Fruit fly (Drosophila melanogaster): Measurements from ENCODE around the gene comm2.

The comm2 gene

dm6 chr3L:15690711-15691591 is 8.7 kb downstream of the comm2 start (continued):
- TF ChIP-seq CG13123 (GFP tag; optimal IDR thresholded peaks at IDR 0.05): no peak
- TF ChIP-seq usp (GFP tag; optimal IDR thresholded peaks at IDR 0.05): no peak
- peak; percentile 50 for TF ChIP-seq Fer3 (tag; optimal IDR thresholded peaks at IDR 0.05)
- no peak for TF ChIP-seq CG7987 (GFP tag; optimal IDR thresholded peaks at IDR 0.05)
- TF ChIP-seq her (GFP tag; optimal IDR thresholded peaks at IDR 0.05): no peak
- no peak for TF ChIP-seq Xbp1 (GFP tag; optimal IDR thresholded peaks at IDR 0.05)
- no peak for TF ChIP-seq CG3847 (GFP tag; IDR thresholded peaks at IDR 0.05)
- no peak for TF ChIP-seq CG15073 (GFP tag; optimal IDR thresholded peaks at IDR 0.05)
- TF ChIP-seq sd (tag; optimal IDR thresholded peaks at IDR 0.05): peak; percentile 51
- TF ChIP-seq PHDP (tag; optimal IDR thresholded peaks at IDR 0.05): peak; percentile 54
- no peak for TF ChIP-seq tna (GFP tag; IDR thresholded peaks at IDR 0.05; ENCODE audit: partially characterized antibody)
- TF ChIP-seq gsb-n (tag; optimal IDR thresholded peaks at IDR 0.05): peak; percentile 31
- TF ChIP-seq CG17186 (GFP tag; optimal IDR thresholded peaks at IDR 0.05): no peak
- TF ChIP-seq oc (tag; optimal IDR thresholded peaks at IDR 0.05): no peak
- TF ChIP-seq CG1233 (GFP tag; optimal IDR thresholded peaks at IDR 0.05): peak; percentile 60
- TF ChIP-seq CG14014 (GFP tag; IDR thresholded peaks at IDR 0.05): peak; percentile 44; the same call in 1 of the 2 replicates
- TF ChIP-seq gcm (GFP tag; optimal IDR thresholded peaks at IDR 0.05): peak; percentile 10
- no peak for TF ChIP-seq CG7745 (tag; optimal IDR thresholded peaks at IDR 0.05)
- TF ChIP-seq CG11504 (tag; optimal IDR thresholded peaks at IDR 0.05): peak; percentile 62
- TF ChIP-seq unpg (GFP tag; optimal IDR thresholded peaks at IDR 0.05): peak; percentile 67
- TF ChIP-seq CG31441 (GFP tag; IDR thresholded peaks at IDR 0.05): peak; percentile 71
- no peak for TF ChIP-seq ham (GFP tag; IDR thresholded peaks at IDR 0.05)
- peak; percentile 14 for TF ChIP-seq pros (GFP tag; optimal IDR thresholded peaks at IDR 0.05)
- TF ChIP-seq ara (GFP tag; IDR thresholded peaks at IDR 0.05): no peak
- no peak for TF ChIP-seq Tbp (GFP tag; optimal IDR thresholded peaks at IDR 0.05)
- TF ChIP-seq Oli (tag; optimal IDR thresholded peaks at IDR 0.05): peak; percentile 33
- no peak for TF ChIP-seq Bteb2 (GFP tag; optimal IDR thresholded peaks at IDR 0.05)
- TF ChIP-seq bowl (GFP tag; IDR thresholded peaks at IDR 0.05): no peak
- TF ChIP-seq pnt (GFP tag; optimal IDR thresholded peaks at IDR 0.05): no peak
- no peak for TF ChIP-seq Sry-δ (GFP tag; optimal IDR thresholded peaks at IDR 0.05)
- TF ChIP-seq odd (GFP tag; optimal IDR thresholded peaks at IDR 0.05): peak; percentile 31
- no peak for TF ChIP-seq YL-1 (GFP tag; optimal IDR thresholded peaks at IDR 0.05)
- peak; percentile 71 for TF ChIP-seq CG18262 (tag; optimal IDR thresholded peaks at IDR 0.05)
- no peak for TF ChIP-seq CG2889 (GFP tag; IDR thresholded peaks at IDR 0.05)
- TF ChIP-seq CG17361 (GFP tag; IDR thresholded peaks at IDR 0.05): peak; percentile 53; the same call in 1 of the 3 replicates
- peak; percentile 59 for TF ChIP-seq CG8388 (GFP tag; optimal IDR thresholded peaks at IDR 0.05)
- no peak for TF ChIP-seq Drgx (GFP tag; IDR thresholded peaks at IDR 0.05)
- peak; percentile 28 for TF ChIP-seq Vsx1 (GFP tag; optimal IDR thresholded peaks at IDR 0.05)
- TF ChIP-seq seq (GFP tag; IDR thresholded peaks at IDR 0.05): no peak
- TF ChIP-seq CG16813 (GFP tag; IDR thresholded peaks at IDR 0.05; ENCODE audit: partially characterized antibody): no peak
- no peak for TF ChIP-seq Aef1 (GFP tag; IDR thresholded peaks at IDR 0.05)
- no peak for TF ChIP-seq wor (GFP tag; IDR thresholded peaks at IDR 0.05)
- no peak for TF ChIP-seq CG13287 (GFP tag; IDR thresholded peaks at IDR 0.05; ENCODE audit: partially characterized antibody)
- TF ChIP-seq CG15479 (GFP tag; optimal IDR thresholded peaks at IDR 0.05): peak; percentile 52
- TF ChIP-seq TFAM (GFP tag; optimal IDR thresholded peaks at IDR 0.05): no peak
- no peak for TF ChIP-seq CG17328 (GFP tag; IDR thresholded peaks at IDR 0.05)
- 0 out of 3 replicates have a peak, but pooled peaks have one; percentile 21 for TF ChIP-seq dysf (GFP tag; IDR thresholded peaks at IDR 0.05)
- TF ChIP-seq otp (GFP tag; IDR thresholded peaks at IDR 0.05): no peak
- TF ChIP-seq Abd-B (GFP tag; optimal IDR thresholded peaks at IDR 0.05): no peak
